Worm (Caenorhabditis elegans) whole organism, late embryonic: ENCODE measurements around the gene nac-2.

ENCODE experiments used
- F13H6.1 ChIP-seq: sonication (generic microtip); optimal IDR thresholded peaks from 2 replicates; lab custom pipeline; 2016; ENCODE audit warnings: missing genetic modification characterization, missing compliant biosample characterization
- ahr-1 ChIP-seq: sonication (generic microtip); optimal IDR thresholded peaks from 2 replicates; lab custom pipeline; 2016; ENCODE audit warnings: missing genetic modification characterization, missing compliant biosample characterization
- dmd-4 ChIP-seq: sonication (generic microtip); optimal IDR thresholded peaks from 2 replicates; lab custom pipeline; 2016; ENCODE audit warnings: borderline replicate concordance, missing genetic modification characterization, missing compliant biosample characterization
- ets-4 ChIP-seq: sonication (generic microtip); optimal IDR thresholded peaks from 2 replicates; lab custom pipeline; 2016; ENCODE audit warnings: missing genetic modification characterization, missing compliant biosample characterization
- fkh-10 ChIP-seq: fragments of 150-350 bp; optimal IDR thresholded peaks from 2 replicates; lab custom pipeline; 2014; ENCODE audit warnings: missing biosample characterization, missing genetic modification reagents, missing genetic modification characterization
- nfya-1 ChIP-seq: sonication (generic microtip); optimal IDR thresholded peaks from 2 replicates; lab custom pipeline; 2017; ENCODE audit warnings: missing genetic modification characterization, mild to moderate bottlenecking, missing compliant biosample characterization, antibody characterized with exemption, moderate library complexity
- nhr-11 ChIP-seq: fragments of 150-350 bp; optimal IDR thresholded peaks from 2 replicates; lab custom pipeline; 2014; ENCODE audit warnings: missing biosample characterization, missing genetic modification characterization
- zip-5 ChIP-seq: sonication (generic microtip); optimal IDR thresholded peaks from 2 replicates; lab custom pipeline; 2016; ENCODE audit warnings: missing genetic modification characterization, missing compliant biosample characterization
- ztf-16 ChIP-seq: sonication (generic microtip); optimal IDR thresholded peaks from 2 replicates; lab custom pipeline; 2017; ENCODE audit warnings: missing genetic modification characterization, missing compliant biosample characterization

ce11 chrIII:9004658-9005057, 38.4 kb downstream of the nac-2 start:
- TF ChIP-seq dmd-4 (no peak), ets-4 (tag; lab: Kevin White, UChicago) (no peak), ztf-16 (tag; lab: Kevin White, UChicago) (no peak), F13H6.1 (tag; lab: Kevin White, UChicago) (no peak), nhr-11 (tag; lab: Kevin White, UChicago) (no peak), fkh-10 (no peak), zip-5 (no peak), ahr-1 (tag; lab: Kevin White, UChicago) (no peak), nfya-1 (no peak)
